Fruit fly (Drosophila melanogaster): Measurements from ENCODE around the gene Rab27.

The Rab27 gene

DNA sequence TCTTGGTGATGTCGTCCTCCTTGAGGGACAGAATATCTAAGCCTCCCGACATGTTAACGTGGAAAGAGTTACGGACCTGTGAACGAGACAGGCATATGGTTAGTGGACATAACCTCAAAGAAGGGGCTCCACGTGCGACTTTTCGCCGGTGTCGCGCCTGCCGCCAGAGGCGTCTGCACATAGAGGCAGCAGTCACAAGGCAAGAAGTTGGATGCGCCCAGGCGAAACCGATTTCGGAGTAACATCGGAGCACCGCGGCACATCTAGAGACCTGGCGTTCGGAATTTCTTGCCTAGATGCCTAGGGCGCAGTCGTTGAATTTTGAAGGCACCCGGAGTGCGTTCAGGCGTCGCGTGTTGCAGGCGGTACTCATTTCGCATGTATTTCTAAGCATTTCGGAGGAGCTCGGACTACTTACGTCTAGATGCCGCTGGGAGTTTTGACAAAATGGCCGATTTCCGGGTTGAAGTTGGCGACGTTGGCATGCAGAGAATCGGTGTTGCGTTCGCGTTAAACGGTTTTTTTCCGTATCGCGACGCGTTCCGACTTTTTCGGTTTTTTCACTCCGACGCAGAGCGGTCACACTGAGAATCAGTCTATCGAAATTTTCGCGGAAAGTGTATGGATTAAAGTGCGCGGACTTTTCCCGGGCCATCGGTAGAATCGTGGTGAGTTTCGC, 6.2 kb upstream of the Rab27 start, which contains the start of the genes sta and inc (continued):
- TF ChIP-seq Eip74EF (GFP tag; optimal IDR thresholded peaks at IDR 0.05) (peak in 1 of 2 experiments; percentile 90), inv (GFP tag; IDR thresholded peaks at IDR 0.05; ENCODE audit: partially characterized antibody) (peak; percentile 38; the same call in 1 of the 2 replicates), pho (GFP tag; optimal IDR thresholded peaks at IDR 0.05) (peak; percentile 42), CG6254 (GFP tag; optimal IDR thresholded peaks at IDR 0.05) (peak; percentile 48), MESR4 (GFP tag; optimal IDR thresholded peaks at IDR 0.05) (peak; percentile 96), Sin3A (optimal IDR thresholded peaks at IDR 0.05) (peak; percentile 39), Bdp1 (GFP tag; optimal IDR thresholded peaks at IDR 0.05) (peak; percentile 27), CG17912 (GFP tag; optimal IDR thresholded peaks at IDR 0.05) (peak; percentile 84), CHES-1-like (GFP tag; optimal IDR thresholded peaks at IDR 0.05) (peak; percentile 84), BEAF-32 (GFP tag; optimal IDR thresholded peaks at IDR 0.05) (peak; percentile 74), Hr51 (GFP tag; optimal IDR thresholded peaks at IDR 0.05) (peak; percentile 53), Camta (GFP tag; optimal IDR thresholded peaks at IDR 0.05) (peak; percentile 28), ac (GFP tag; optimal IDR thresholded peaks at IDR 0.05) (peak; percentile 37), tll (GFP tag; optimal IDR thresholded peaks at IDR 0.05) (no peak), CG4730 (GFP tag; IDR thresholded peaks at IDR 0.05) (no peak), Hsf (GFP tag; optimal IDR thresholded peaks at IDR 0.05) (peak; percentile 37), hth (optimal IDR thresholded peaks at IDR 0.05) (no peak), CG9876 (GFP tag; optimal IDR thresholded peaks at IDR 0.05) (peak; percentile 46), CG13123 (GFP tag; optimal IDR thresholded peaks at IDR 0.05) (no peak), HLH3B (GFP tag; IDR thresholded peaks at IDR 0.05) (peak; percentile 31; the same call in 1 of the 2 replicates), CG17802 (tag; optimal IDR thresholded peaks at IDR 0.05) (peak; percentile 20), otp (GFP tag; IDR thresholded peaks at IDR 0.05) (peak; percentile 40; the same call in 1 of the 3 replicates), CG11504 (tag; optimal IDR thresholded peaks at IDR 0.05) (peak; percentile 57), CG1024 (GFP tag; IDR thresholded peaks at IDR 0.05) (no peak), CG14965 (GFP tag; optimal IDR thresholded peaks at IDR 0.05; ENCODE audit: borderline replicate concordance) (no peak), CG10147 (GFP tag; optimal IDR thresholded peaks at IDR 0.05) (peak; percentile 55), CG1792 (GFP tag; optimal IDR thresholded peaks at IDR 0.05) (peak; percentile 53), h (optimal IDR thresholded peaks at IDR 0.05) (no peak), CG34422 (GFP tag; IDR thresholded peaks at IDR 0.05) (peak; percentile 80; the same call in 2 of the 3 replicates), CG30020 (tag; optimal IDR thresholded peaks at IDR 0.05) (peak; percentile 26), zfh2 (GFP tag; optimal IDR thresholded peaks at IDR 0.05) (peak; percentile 42), Ets65A (GFP tag) (no peak), CG34224 (GFP tag; IDR thresholded peaks at IDR 0.05; ENCODE audit: partially characterized antibody) (peak; percentile 67), Hey (tag; optimal IDR thresholded peaks at IDR 0.05) (peak; percentile 67), CG9932 (GFP tag; IDR thresholded peaks at IDR 0.05) (peak; percentile 53; the same call in 1 of the 2 replicates), CG7987 (GFP tag; optimal IDR thresholded peaks at IDR 0.05) (peak; percentile 91), zf30C (GFP tag; optimal IDR thresholded peaks at IDR 0.05) (peak; percentile 34), CG1647 (GFP tag; optimal IDR thresholded peaks at IDR 0.05) (peak; percentile 35), CG9609 (GFP tag; optimal IDR thresholded peaks at IDR 0.05) (peak; percentile 21), CG10654 (GFP tag; optimal IDR thresholded peaks at IDR 0.05) (no peak), CG15269 (tag; optimal IDR thresholded peaks at IDR 0.05) (peak; percentile 60), Abd-B (GFP tag; optimal IDR thresholded peaks at IDR 0.05) (no peak), Dip2 (GFP tag; IDR thresholded peaks at IDR 0.05) (no peak), cas (GFP tag; IDR thresholded peaks at IDR 0.05) (no peak), D (optimal IDR thresholded peaks at IDR 0.05) (no peak), D (GFP tag; optimal IDR thresholded peaks at IDR 0.05) (peak; percentile 46), CG12104 (GFP tag; optimal IDR thresholded peaks at IDR 0.05) (peak; percentile 61), pb (GFP tag; optimal IDR thresholded peaks at IDR 0.05) (peak; percentile 53), wdn (GFP tag; IDR thresholded peaks at IDR 0.05) (peak; percentile 33; the same call in 1 of the 2 replicates), az2 (GFP tag; optimal IDR thresholded peaks at IDR 0.05) (no peak)

All from whole organism, embryonic.